Worm (Caenorhabditis elegans) whole organism, L2 larva: Measurements from ENCODE around the gene dhhc-13.

Experiments
- C34F6.9 ChIP-seq: fragments of 150-350 bp; optimal IDR thresholded peaks from 2 replicates; lab custom pipeline; 2014; ENCODE audit warnings: missing biosample characterization, missing genetic modification characterization
- F13H6.1 ChIP-seq: sonication (generic microtip); optimal IDR thresholded peaks from 2 replicates; lab custom pipeline; 2016; ENCODE audit warnings: missing genetic modification characterization, missing compliant biosample characterization
- R02D3.7 ChIP-seq: fragments of 150-350 bp; optimal IDR thresholded peaks from 2 replicates; lab custom pipeline; 2014; ENCODE audit warnings: missing biosample characterization, missing genetic modification characterization
- Y55F3AM.14 ChIP-seq: fragments of 200-800 bp; sonication (Bioruptor generic); optimal IDR thresholded peaks from 2 replicates; lab custom pipeline; 2018; ENCODE audit warnings: mild to moderate bottlenecking, missing genetic modification characterization, missing compliant biosample characterization
- ZK546.5 ChIP-seq: sonication (generic microtip); optimal IDR thresholded peaks from 2 replicates; lab custom pipeline; 2017; ENCODE audit warnings: missing biosample characterization, missing genetic modification characterization
- alr-1 ChIP-seq: fragments of 150-350 bp; optimal IDR thresholded peaks from 2 replicates; lab custom pipeline; 2014; ENCODE audit warnings: missing biosample characterization, missing genetic modification characterization
- aly-2 ChIP-seq: fragments of 150-350 bp; optimal IDR thresholded peaks from 2 replicates; lab custom pipeline; 2014; ENCODE audit warnings: missing biosample characterization, missing genetic modification characterization
- ama-1 ChIP-seq: fragments of 150-350 bp; optimal IDR thresholded peaks from 2 replicates; lab custom pipeline; 2018; ENCODE audit warnings: inconsistent platforms
- blmp-1 ChIP-seq: sonication (generic microtip); optimal IDR thresholded peaks from 2 replicates; lab custom pipeline; 2017; ENCODE audit warnings: missing genetic modification characterization, mild to moderate bottlenecking, missing compliant biosample characterization, antibody characterized with exemption, moderate library complexity; ENCODE audit not compliant: insufficient read depth
- ceh-16 ChIP-seq: fragments of 150-350 bp; optimal IDR thresholded peaks from 2 replicates; lab custom pipeline; 2014; ENCODE audit warnings: missing biosample characterization, missing genetic modification characterization
- ceh-82 ChIP-seq: fragments of 150-350 bp; optimal IDR thresholded peaks from 2 replicates; lab custom pipeline; 2014; ENCODE audit warnings: missing biosample characterization, missing genetic modification characterization
- egl-27 ChIP-seq: sonication (generic microtip); optimal IDR thresholded peaks from 3 replicates; lab custom pipeline; 2017; ENCODE audit warnings: missing biosample characterization, missing genetic modification reagents, missing genetic modification characterization
- elt-1 ChIP-seq: fragments of 150-350 bp; optimal IDR thresholded peaks from 2 replicates; lab custom pipeline; 2014; ENCODE audit warnings: missing biosample characterization, missing genetic modification characterization
- elt-3 ChIP-seq: sonication (generic microtip); optimal IDR thresholded peaks from 2 replicates; lab custom pipeline; 2017; ENCODE audit warnings: missing biosample characterization, missing genetic modification characterization
- gmeb-1 ChIP-seq: fragments of 150-350 bp; optimal IDR thresholded peaks from 2 replicates; lab custom pipeline; 2014; ENCODE audit warnings: missing biosample characterization, missing genetic modification characterization
- lin-11 ChIP-seq: fragments of 150-350 bp; sonication (generic microtip); optimal IDR thresholded peaks from 2 replicates; lab custom pipeline; 2014; ENCODE audit warnings: missing biosample characterization, missing genetic modification characterization, inconsistent platforms, mixed read lengths
- lin-13 ChIP-seq: fragments of 150-350 bp; optimal IDR thresholded peaks from 2 replicates; lab custom pipeline; 2014; ENCODE audit warnings: missing biosample characterization, missing genetic modification reagents, missing genetic modification characterization
- lin-39 ChIP-seq: fragments of 150-350 bp; optimal IDR thresholded peaks from 2 replicates; lab custom pipeline; 2014; ENCODE audit warnings: missing biosample characterization, missing genetic modification reagents, missing genetic modification characterization
- lsy-2 ChIP-seq, 2 experiments: fragments of 150-350 bp in 1 of 2; sonication (generic microtip) in 1 of 2; optimal IDR thresholded peaks; 2 replicates each; lab custom pipeline; 2014 to 2017; ENCODE audit warnings: missing biosample characterization in 2 of 2, missing genetic modification characterization in 2 of 2
- mab-5 ChIP-seq: fragments of 150-350 bp; optimal IDR thresholded peaks from 2 replicates; lab custom pipeline; 2014; ENCODE audit warnings: missing biosample characterization, missing genetic modification characterization
- mdl-1 ChIP-seq, 2 experiments: fragments of 150-350 bp in 1 of 2; sonication (generic microtip) in 1 of 2; optimal IDR thresholded peaks; 2 replicates each; lab custom pipeline; 2017; ENCODE audit warnings: missing biosample characterization in 2 of 2, missing genetic modification characterization in 2 of 2
- nhr-10 ChIP-seq: sonication (generic microtip); optimal IDR thresholded peaks from 2 replicates; lab custom pipeline; 2017; ENCODE audit warnings: missing biosample characterization, missing genetic modification characterization
- nhr-11 ChIP-seq: fragments of 150-350 bp; optimal IDR thresholded peaks from 2 replicates; lab custom pipeline; 2014; ENCODE audit warnings: missing biosample characterization, missing genetic modification characterization
- nhr-21 ChIP-seq: fragments of 150-350 bp; optimal IDR thresholded peaks from 2 replicates; lab custom pipeline; 2014; ENCODE audit warnings: missing biosample characterization, missing genetic modification characterization
- nhr-23 ChIP-seq: fragments of 150-350 bp; optimal IDR thresholded peaks from 2 replicates; lab custom pipeline; 2014; ENCODE audit warnings: missing biosample characterization, missing genetic modification reagents, missing genetic modification characterization
- nhr-237 ChIP-seq: fragments of 150-350 bp; optimal IDR thresholded peaks from 2 replicates; lab custom pipeline; 2014; ENCODE audit warnings: missing biosample characterization, missing genetic modification characterization
- nhr-25 ChIP-seq: fragments of 150-350 bp; sonication (generic microtip); optimal IDR thresholded peaks from 3 replicates; lab custom pipeline; 2014; ENCODE audit warnings: missing biosample characterization, missing genetic modification characterization
- nhr-6 ChIP-seq: fragments of 150-350 bp; optimal IDR thresholded peaks from 2 replicates; lab custom pipeline; 2014; ENCODE audit warnings: missing biosample characterization, missing genetic modification characterization
- peb-1 ChIP-seq: fragments of 150-350 bp; optimal IDR thresholded peaks from 2 replicates; lab custom pipeline; 2014; ENCODE audit warnings: missing biosample characterization, missing genetic modification characterization
- sem-4 ChIP-seq: fragments of 150-350 bp; optimal IDR thresholded peaks from 2 replicates; lab custom pipeline; 2014; ENCODE audit warnings: missing biosample characterization, missing genetic modification reagents, missing genetic modification characterization
- skn-1 ChIP-seq: sonication (generic microtip); optimal IDR thresholded peaks from 2 replicates; lab custom pipeline; 2017; ENCODE audit warnings: missing biosample characterization, missing genetic modification characterization
- sma-9 ChIP-seq, 2 experiments: fragments of 150-350 bp in 1 of 2; sonication (generic microtip) in 1 of 2; optimal IDR thresholded peaks; 2 replicates each; lab custom pipeline; 2014 to 2016; ENCODE audit warnings: missing genetic modification characterization in 2 of 2, mild to moderate bottlenecking in 1 of 2, missing biosample characterization in 1 of 2, missing compliant biosample characterization in 1 of 2, missing genetic modification reagents in 1 of 2, moderate library complexity in 1 of 2
- unc-39 ChIP-seq: fragments of 150-350 bp; optimal IDR thresholded peaks from 2 replicates; lab custom pipeline; 2014; ENCODE audit warnings: missing biosample characterization, missing genetic modification characterization
- unc-55 ChIP-seq: fragments of 150-350 bp; sonication (generic microtip); optimal IDR thresholded peaks from 3 replicates; lab custom pipeline; 2014; ENCODE audit warnings: missing biosample characterization, missing genetic modification reagents, missing genetic modification characterization
- unc-62 ChIP-seq: fragments of 150-350 bp; optimal IDR thresholded peaks from 2 replicates; lab custom pipeline; 2014; ENCODE audit warnings: missing biosample characterization, missing genetic modification reagents, missing genetic modification characterization
- zag-1 ChIP-seq: fragments of 150-350 bp; optimal IDR thresholded peaks from 2 replicates; lab custom pipeline; 2014; ENCODE audit warnings: missing biosample characterization, missing genetic modification characterization
- ztf-1 ChIP-seq: fragments of 200-800 bp; sonication (Bioruptor generic); conservative IDR thresholded peaks from 2 replicates; pipeline ENCODE4 v1.3.6; 2022; ENCODE audit warnings: missing genetic modification characterization, missing compliant biosample characterization
- ztf-11 ChIP-seq: sonication (generic microtip); optimal IDR thresholded peaks from 2 replicates; lab custom pipeline; 2017; ENCODE audit warnings: missing biosample characterization, missing genetic modification characterization
- ztf-4 ChIP-seq: fragments of 150-350 bp; optimal IDR thresholded peaks from 2 replicates; lab custom pipeline; 2014; ENCODE audit warnings: missing biosample characterization, missing genetic modification characterization

Gene dhhc-13

ce11 chrIV:5917026-5917425 lies at the start of gene dhhc-13:
Gene dhhc-13 (plus strand): TSS chrIV:5917326.
- TF ChIP-seq nhr-25 (tag; lab: Kevin White, UChicago): no peak
- TF ChIP-seq ama-1 (lab: Kevin White, UChicago): no peak
- TF ChIP-seq aly-2 (tag; lab: Kevin White, UChicago): no peak
- TF ChIP-seq R02D3.7 (tag; lab: Kevin White, UChicago): no peak
- TF ChIP-seq zag-1 (tag; lab: Kevin White, UChicago): no peak
- no peak for TF ChIP-seq mdl-1 (tag; optimal IDR thresholded peaks at IDR 0.05; lab: Kevin White, UChicago)
- no peak for TF ChIP-seq mab-5 (tag; lab: Kevin White, UChicago)
- no peak for TF ChIP-seq unc-62 (GFP tag; lab: Kevin White, UChicago)
- no peak for TF ChIP-seq C34F6.9 (tag; lab: Kevin White, UChicago)
- no peak for TF ChIP-seq sem-4
- TF ChIP-seq unc-55 (GFP tag; lab: Kevin White, UChicago): no peak
- TF ChIP-seq F13H6.1: no peak
- TF ChIP-seq ZK546.5 (tag; lab: Kevin White, UChicago): no peak
- TF ChIP-seq Y55F3AM.14: no peak
- TF ChIP-seq nhr-21 (tag; lab: Kevin White, UChicago): no peak
- TF ChIP-seq alr-1: no peak
- no peak for TF ChIP-seq lsy-2 (tag; optimal IDR thresholded peaks at IDR 0.05; lab: Kevin White, UChicago)
- no peak for TF ChIP-seq elt-3
- no peak for TF ChIP-seq egl-27 (tag; lab: Kevin White, UChicago)
- TF ChIP-seq ceh-82 (tag; lab: Kevin White, UChicago): no peak

- TF ChIP-seq nhr-25 (tag; lab: Kevin White, UChicago) (no peak), mdl-1 (tag; optimal IDR thresholded peaks at IDR 0.05; lab: Kevin White, UChicago) (no peak), unc-55 (GFP tag; lab: Kevin White, UChicago) (no peak), nhr-11 (tag; lab: Kevin White, UChicago) (no peak), ceh-82 (tag; lab: Kevin White, UChicago) (no peak), sem-4 (no peak), aly-2 (tag; lab: Kevin White, UChicago) (no peak), lin-13 (GFP tag; lab: Kevin White, UChicago) (no peak), nhr-21 (tag; lab: Kevin White, UChicago) (no peak), nhr-23 (tag; lab: Kevin White, UChicago) (no peak), gmeb-1 (no peak), peb-1 (tag; lab: Kevin White, UChicago) (no peak), alr-1 (no peak), ztf-11 (no peak), ceh-16 (no peak), ama-1 (lab: Kevin White, UChicago) (no peak)
Observed at ce11 chrIV:5869354-5869753, 47.8 kb upstream of the dhhc-13 start.

DNA sequence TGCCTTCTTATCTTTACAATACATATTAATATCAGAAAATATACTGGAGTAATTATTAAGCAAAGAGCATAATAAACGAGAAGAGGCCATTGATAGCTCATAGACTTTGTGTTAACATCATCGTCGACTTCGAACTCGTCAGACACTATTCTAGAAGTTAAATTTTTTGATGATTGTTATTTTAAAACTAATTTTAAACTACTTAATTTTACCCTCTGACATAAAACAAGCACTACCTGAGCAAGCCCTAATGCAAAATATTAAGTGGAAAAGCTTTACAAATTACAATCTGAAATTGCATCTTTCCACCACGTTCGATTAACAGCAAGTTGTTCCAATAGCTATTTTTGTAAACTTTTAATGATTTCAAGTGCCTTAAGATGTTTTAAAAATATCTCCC lies 47.1 kb upstream of the dhhc-13 start, which contains the start of gene srv-17:
Gene srv-17 (minus strand): TSS at position 101 of the 400 bp plus-strand sequence.
- TF ChIP-seq ceh-82 (tag; lab: Kevin White, UChicago) (no peak), blmp-1 (no peak), nhr-10 (tag; lab: Kevin White, UChicago) (no peak), unc-39 (no peak), elt-3 (no peak), zag-1 (tag; lab: Kevin White, UChicago) (no peak), unc-62 (GFP tag; lab: Kevin White, UChicago) (no peak), nhr-6 (tag; lab: Kevin White, UChicago) (no peak), C34F6.9 (tag; lab: Kevin White, UChicago) (no peak), elt-1 (tag; lab: Kevin White, UChicago) (no peak), unc-55 (GFP tag; lab: Kevin White, UChicago) (no peak), sma-9 (GFP tag; optimal IDR thresholded peaks at IDR 0.05; lab: Kevin White, UChicago) (no peak), sma-9 (tag; optimal IDR thresholded peaks at IDR 0.05; lab: Kevin White, UChicago) (no peak), skn-1 (tag; lab: Kevin White, UChicago) (no peak)

ce11 chrIV:5873825-5874224 lies 43.3 kb upstream of the dhhc-13 start, which contains the start of gene srv-19:
Gene srv-19 (minus strand): TSS chrIV:5873925.
- TF ChIP-seq aly-2 (tag; lab: Kevin White, UChicago) (no peak), lin-13 (GFP tag; lab: Kevin White, UChicago) (no peak), nhr-11 (tag; lab: Kevin White, UChicago) (no peak), nhr-21 (tag; lab: Kevin White, UChicago) (no peak), ztf-4 (tag; lab: Kevin White, UChicago) (no peak), ztf-1 (GFP tag; lab: Robert Waterston, UW) (no peak), mdl-1 (tag; optimal IDR thresholded peaks at IDR 0.05; lab: Kevin White, UChicago) (no peak), lin-11 (tag; lab: Kevin White, UChicago) (no peak), gmeb-1 (no peak), ZK546.5 (tag; lab: Kevin White, UChicago) (no peak), lin-39 (tag; lab: Kevin White, UChicago) (no peak), lsy-2 (tag; optimal IDR thresholded peaks at IDR 0.05; lab: Kevin White, UChicago) (no peak), nhr-25 (tag; lab: Kevin White, UChicago) (no peak), mab-5 (tag; lab: Kevin White, UChicago) (no peak), nhr-237 (tag; lab: Kevin White, UChicago) (no peak), unc-62 (GFP tag; lab: Kevin White, UChicago) (no peak), peb-1 (tag; lab: Kevin White, UChicago) (no peak), zag-1 (tag; lab: Kevin White, UChicago) (no peak)
